Fruit fly (Drosophila melanogaster): ENCODE measurements around the gene trc.

The trc gene

dm6 chr3L:19836375-19836937, 2.4 kb upstream of the trc start, which contains the start of gene kto (continued):
- TF ChIP-seq grn (GFP tag; optimal IDR thresholded peaks at IDR 0.05) (no peak), CG34422 (GFP tag; IDR thresholded peaks at IDR 0.05) (no peak), Kr (GFP tag; optimal IDR thresholded peaks at IDR 0.05) (no peak), nerfin-1 (tag; optimal IDR thresholded peaks at IDR 0.05) (no peak), Hey (tag; optimal IDR thresholded peaks at IDR 0.05) (no peak), CG9437 (GFP tag; optimal IDR thresholded peaks at IDR 0.05) (no peak), Bdp1 (GFP tag; optimal IDR thresholded peaks at IDR 0.05) (no peak), CG11085 (GFP tag; IDR thresholded peaks at IDR 0.05) (no peak), CG11504 (tag; optimal IDR thresholded peaks at IDR 0.05) (no peak), CG13424 (tag; optimal IDR thresholded peaks at IDR 0.05) (no peak), Lpt (GFP tag; optimal IDR thresholded peaks at IDR 0.05) (no peak), ems (GFP tag; optimal IDR thresholded peaks at IDR 0.05) (no peak), dmrt99B (tag; optimal IDR thresholded peaks at IDR 0.05) (no peak), CG15514 (GFP tag; optimal IDR thresholded peaks at IDR 0.05) (peak; percentile 40), Lhr (GFP tag; optimal IDR thresholded peaks at IDR 0.05) (no peak), Aef1 (GFP tag; IDR thresholded peaks at IDR 0.05) (peak; percentile 68), Camta (GFP tag; optimal IDR thresholded peaks at IDR 0.05) (no peak), twi (tag; optimal IDR thresholded peaks at IDR 0.05) (no peak), aop (GFP tag; IDR thresholded peaks at IDR 0.05) (no peak), CG12071 (GFP tag; optimal IDR thresholded peaks at IDR 0.05) (no peak), corto (GFP tag; optimal IDR thresholded peaks at IDR 0.05) (no peak), vnd (GFP tag; IDR thresholded peaks at IDR 0.05; ENCODE audit: partially characterized antibody) (peak; percentile 78), CG12299 (tag; optimal IDR thresholded peaks at IDR 0.05) (no peak), CG32767 (GFP tag; IDR thresholded peaks at IDR 0.05) (no peak), exex (tag; optimal IDR thresholded peaks at IDR 0.05) (no peak), Dad (GFP tag; optimal IDR thresholded peaks at IDR 0.05) (no peak), CG13894 (tag; optimal IDR thresholded peaks at IDR 0.05) (no peak), Vsx1 (GFP tag; optimal IDR thresholded peaks at IDR 0.05) (no peak), CG10654 (GFP tag; optimal IDR thresholded peaks at IDR 0.05) (no peak), nerfin-2 (GFP tag; IDR thresholded peaks at IDR 0.05; ENCODE audit: partially characterized antibody) (peak; percentile 83), HmgZ (tag; optimal IDR thresholded peaks at IDR 0.05) (peak; percentile 29), chinmo (GFP tag; IDR thresholded peaks at IDR 0.05; ENCODE audit: partially characterized antibody) (peak; percentile 94), NfI (GFP tag; optimal IDR thresholded peaks at IDR 0.05) (no peak), CG2116 (GFP tag; optimal IDR thresholded peaks at IDR 0.05) (peak; percentile 52), chm (GFP tag; IDR thresholded peaks at IDR 0.05) (no peak), lilli (GFP tag; optimal IDR thresholded peaks at IDR 0.05) (no peak), bab2 (GFP tag; optimal IDR thresholded peaks at IDR 0.05) (no peak), Neu2 (GFP tag; optimal IDR thresholded peaks at IDR 0.05; ENCODE audit: borderline replicate concordance) (peak; percentile 67), ind (GFP tag; optimal IDR thresholded peaks at IDR 0.05) (no peak), CG14710 (tag; optimal IDR thresholded peaks at IDR 0.05) (peak; percentile 10), wek (GFP tag; optimal IDR thresholded peaks at IDR 0.05) (no peak), CG4820 (GFP tag; optimal IDR thresholded peaks at IDR 0.05) (no peak), CG18619 (GFP tag; optimal IDR thresholded peaks at IDR 0.05) (no peak), en (GFP tag; optimal IDR thresholded peaks at IDR 0.05) (no peak), pzg (GFP tag; optimal IDR thresholded peaks at IDR 0.05) (peak; percentile 68), CG7963 (GFP tag; IDR thresholded peaks at IDR 0.05; ENCODE audit: partially characterized antibody) (peak; percentile 75), Drgx (GFP tag; IDR thresholded peaks at IDR 0.05) (no peak), Stat92E (GFP tag; optimal IDR thresholded peaks at IDR 0.05) (no peak), crp (GFP tag; optimal IDR thresholded peaks at IDR 0.05) (peak in 1 of 2 experiments; percentile 1), CG1832 (GFP tag; optimal IDR thresholded peaks at IDR 0.05) (no peak)
